Worm (Caenorhabditis elegans) whole organism, L2 larva: ENCODE results near the gene wnk-1.

Source experiments
- crh-2 ChIP-seq: sonication (generic microtip); optimal IDR thresholded peaks from 2 replicates; lab custom pipeline; 2017; ENCODE audit warnings: missing biosample characterization, missing genetic modification characterization
- egl-27 ChIP-seq: sonication (generic microtip); optimal IDR thresholded peaks from 3 replicates; lab custom pipeline; 2017; ENCODE audit warnings: missing biosample characterization, missing genetic modification reagents, missing genetic modification characterization
- elt-1 ChIP-seq: fragments of 150-350 bp; optimal IDR thresholded peaks from 2 replicates; lab custom pipeline; 2014; ENCODE audit warnings: missing biosample characterization, missing genetic modification characterization
- mdl-1 ChIP-seq, 2 experiments: fragments of 150-350 bp in 1 of 2; sonication (generic microtip) in 1 of 2; optimal IDR thresholded peaks; 2 replicates each; lab custom pipeline; 2017; ENCODE audit warnings: missing biosample characterization in 2 of 2, missing genetic modification characterization in 2 of 2
- nhr-25 ChIP-seq: fragments of 150-350 bp; sonication (generic microtip); optimal IDR thresholded peaks from 3 replicates; lab custom pipeline; 2014; ENCODE audit warnings: missing biosample characterization, missing genetic modification characterization
- nhr-6 ChIP-seq: fragments of 150-350 bp; optimal IDR thresholded peaks from 2 replicates; lab custom pipeline; 2014; ENCODE audit warnings: missing biosample characterization, missing genetic modification characterization
- snpc-4 ChIP-seq: fragments of 150-350 bp; optimal IDR thresholded peaks from 2 replicates; lab custom pipeline; 2014; ENCODE audit warnings: missing biosample characterization, missing genetic modification characterization
- unc-55 ChIP-seq: fragments of 150-350 bp; sonication (generic microtip); optimal IDR thresholded peaks from 3 replicates; lab custom pipeline; 2014; ENCODE audit warnings: missing biosample characterization, missing genetic modification reagents, missing genetic modification characterization
- zag-1 ChIP-seq: fragments of 150-350 bp; optimal IDR thresholded peaks from 2 replicates; lab custom pipeline; 2014; ENCODE audit warnings: missing biosample characterization, missing genetic modification characterization
- ztf-11 ChIP-seq: sonication (generic microtip); optimal IDR thresholded peaks from 2 replicates; lab custom pipeline; 2017; ENCODE audit warnings: missing biosample characterization, missing genetic modification characterization
- ztf-4 ChIP-seq: fragments of 150-350 bp; optimal IDR thresholded peaks from 2 replicates; lab custom pipeline; 2014; ENCODE audit warnings: missing biosample characterization, missing genetic modification characterization

- TF ChIP-seq mdl-1 (tag; optimal IDR thresholded peaks at IDR 0.05; lab: Kevin White, UChicago) (no peak), nhr-6 (tag; lab: Kevin White, UChicago) (no peak), nhr-25 (no peak), zag-1 (no peak), egl-27 (tag; lab: Kevin White, UChicago) (no peak), ztf-11 (tag; lab: Kevin White, UChicago) (no peak), crh-2 (tag; lab: Kevin White, UChicago) (no peak), snpc-4 (no peak), ztf-4 (no peak), elt-1 (tag; lab: Kevin White, UChicago) (no peak), unc-55 (GFP tag; lab: Kevin White, UChicago) (peak; percentile 24)
Measured at ce11 chrIV:9215824-9216223, 15.9 kb downstream of the wnk-1 start.
